Fruit fly (Drosophila melanogaster) whole organism, embryonic: ENCODE measurements around the gene Sp1.

Experiments used
- ATbp ChIP-seq: fragments of 200-800 bp; sonication (Bioruptor generic); optimal IDR thresholded peaks from 2 replicates; lab custom pipeline; 2017; ENCODE audit warnings: missing biosample characterization, mild to moderate bottlenecking, missing genetic modification characterization, missing genetic modification reagents
- C15 ChIP-seq: fragments of 200-800 bp; sonication (Bioruptor generic); IDR thresholded peaks from 3 replicates; pipeline ENCODE4 v1.3.6; 2022; ENCODE audit warnings: missing biosample characterization, missing genetic modification characterization
- CG13123 ChIP-seq: fragments of 200-800 bp; sonication (Bioruptor generic); optimal IDR thresholded peaks from 2 replicates; lab custom pipeline; 2016; ENCODE audit warnings: missing biosample characterization, missing genetic modification characterization
- CG13424 ChIP-seq: fragments of 200-800 bp; sonication (Bioruptor generic); optimal IDR thresholded peaks from 2 replicates; lab custom pipeline; 2019; ENCODE audit warnings: missing biosample characterization, mild to moderate bottlenecking, missing genetic modification characterization, moderate library complexity
- CG1529 ChIP-seq: fragments of 200-800 bp; sonication (Bioruptor generic); optimal IDR thresholded peaks from 3 replicates; lab custom pipeline; 2018; ENCODE audit warnings: missing biosample characterization, missing genetic modification characterization
- CG16815 ChIP-seq: fragments of 200-800 bp; sonication (Bioruptor generic); optimal IDR thresholded peaks from 3 replicates; lab custom pipeline; 2017; ENCODE audit warnings: missing biosample characterization, mild to moderate bottlenecking, missing genetic modification characterization
- CG17802 ChIP-seq: fragments of 200-800 bp; sonication (Bioruptor generic); optimal IDR thresholded peaks from 2 replicates; lab custom pipeline; 2018; ENCODE audit warnings: missing biosample characterization, mild to moderate bottlenecking, missing genetic modification characterization, moderate library complexity
- CG18764 ChIP-seq: fragments of 200-800 bp; sonication (Bioruptor generic); optimal IDR thresholded peaks from 3 replicates; lab custom pipeline; 2016; ENCODE audit warnings: missing biosample characterization, missing genetic modification characterization
- CG2678 ChIP-seq: fragments of 200-800 bp; sonication (Bioruptor generic); optimal IDR thresholded peaks from 3 replicates; lab custom pipeline; 2019; ENCODE audit warnings: missing biosample characterization, mild to moderate bottlenecking, missing genetic modification characterization, moderate library complexity
- CG30020 ChIP-seq: fragments of 200-800 bp; optimal IDR thresholded peaks from 2 replicates; lab custom pipeline; 2019; ENCODE audit warnings: missing biosample characterization, mild to moderate bottlenecking, missing genetic modification characterization, moderate library complexity
- CG33557 ChIP-seq: fragments of 200-800 bp; sonication (Bioruptor generic); optimal IDR thresholded peaks from 2 replicates; lab custom pipeline; 2019; ENCODE audit warnings: missing biosample characterization, mild to moderate bottlenecking, missing genetic modification characterization, moderate library complexity
- CG34422 ChIP-seq: fragments of 200-800 bp; sonication (Bioruptor generic); IDR thresholded peaks from 3 replicates; pipeline ENCODE4 v1.3.6; 2022; ENCODE audit warnings: missing biosample characterization, missing genetic modification characterization
- CG4820 ChIP-seq: fragments of 200-800 bp; sonication (Bioruptor generic); optimal IDR thresholded peaks from 3 replicates; lab custom pipeline; 2016; ENCODE audit warnings: missing biosample characterization, missing genetic modification characterization
- CG6854 ChIP-seq: fragments of 200-800 bp; sonication (Bioruptor generic); optimal IDR thresholded peaks from 3 replicates; lab custom pipeline; 2017; ENCODE audit warnings: missing biosample characterization, mild to moderate bottlenecking, missing genetic modification characterization
- CG8765 ChIP-seq: fragments of 200-800 bp; sonication (Bioruptor generic); IDR thresholded peaks from 2 replicates; pipeline ENCODE4 v1.3.6; 2022; ENCODE audit warnings: missing biosample characterization, missing genetic modification characterization
- CG9437 ChIP-seq: fragments of 200-800 bp; sonication (Bioruptor generic); optimal IDR thresholded peaks from 2 replicates; lab custom pipeline; 2018; ENCODE audit warnings: missing biosample characterization, mild to moderate bottlenecking, missing genetic modification characterization
- CG9876 ChIP-seq: fragments of 200-800 bp; sonication (Bioruptor generic); optimal IDR thresholded peaks from 2 replicates; lab custom pipeline; 2016; ENCODE audit warnings: missing biosample characterization, missing genetic modification characterization
- Deaf1 ChIP-seq: fragments of 200-800 bp; optimal IDR thresholded peaks from 3 replicates; lab custom pipeline; 2019; ENCODE audit warnings: missing biosample characterization, mild to moderate bottlenecking, missing genetic modification characterization, moderate library complexity
- Dek ChIP-seq: fragments of 200-800 bp; sonication (Bioruptor generic); optimal IDR thresholded peaks from 3 replicates; lab custom pipeline; 2019; ENCODE audit warnings: missing biosample characterization, mild to moderate bottlenecking, missing genetic modification characterization, moderate library complexity
- H15 ChIP-seq: fragments of 200-800 bp; sonication (Bioruptor generic); IDR thresholded peaks from 3 replicates; pipeline ENCODE4 v1.3.6; 2022; ENCODE audit warnings: missing biosample characterization, missing genetic modification characterization
- H2.0 ChIP-seq: fragments of 200-800 bp; sonication (Bioruptor generic); IDR thresholded peaks from 2 replicates; pipeline ENCODE4 v1.3.6; 2022; ENCODE audit warnings: missing biosample characterization, missing genetic modification characterization
- MBD-R2 ChIP-seq: fragments of 200-800 bp; sonication (Bioruptor generic); IDR thresholded peaks from 2 replicates; pipeline ENCODE4 v1.3.6; 2022; ENCODE audit warnings: missing biosample characterization, missing genetic modification characterization
- NFAT ChIP-seq: fragments of 200-800 bp; sonication (Bioruptor generic); IDR thresholded peaks from 2 replicates; pipeline ENCODE4 v1.3.6; 2022; ENCODE audit warnings: missing biosample characterization, missing genetic modification characterization
- Nf-YC ChIP-seq: fragments of 200-800 bp; optimal IDR thresholded peaks from 3 replicates; lab custom pipeline; 2019; ENCODE audit warnings: missing biosample characterization, mild to moderate bottlenecking, missing genetic modification characterization, moderate library complexity
- Optix ChIP-seq: fragments of 200-800 bp; sonication (Bioruptor generic); IDR thresholded peaks from 3 replicates; pipeline ENCODE4 v1.3.6; 2022; ENCODE audit warnings: missing biosample characterization, missing genetic modification characterization
- Six4 ChIP-seq: fragments of 200-800 bp; sonication (Bioruptor generic); optimal IDR thresholded peaks from 2 replicates; lab custom pipeline; 2016; ENCODE audit warnings: missing biosample characterization, missing genetic modification characterization
- Sry-β ChIP-seq: fragments of 200-800 bp; sonication (Bioruptor generic); optimal IDR thresholded peaks from 2 replicates; lab custom pipeline; 2018; ENCODE audit warnings: missing biosample characterization, mild to moderate bottlenecking, missing genetic modification characterization, moderate library complexity
- TFAM ChIP-seq: fragments of 200-800 bp; sonication (Bioruptor generic); optimal IDR thresholded peaks from 2 replicates; lab custom pipeline; 2017; ENCODE audit warnings: missing biosample characterization, missing genetic modification characterization, inconsistent platforms
- Xrp1 ChIP-seq: fragments of 200-800 bp; sonication (Bioruptor generic); IDR thresholded peaks from 2 replicates; pipeline ENCODE4 v1.3.6; 2022; ENCODE audit warnings: missing biosample characterization, missing genetic modification characterization
- aop ChIP-seq: fragments of 200-800 bp; sonication (Bioruptor generic); IDR thresholded peaks from 2 replicates; pipeline ENCODE4 v1.3.6; 2022; ENCODE audit warnings: missing biosample characterization, missing genetic modification characterization
- chn ChIP-seq: fragments of 200-800 bp; sonication (Bioruptor generic); optimal IDR thresholded peaks from 2 replicates; lab custom pipeline; 2016; ENCODE audit warnings: missing biosample characterization, missing genetic modification characterization
- crc ChIP-seq: fragments of 200-800 bp; sonication (Bioruptor generic); optimal IDR thresholded peaks from 2 replicates; lab custom pipeline; 2016; ENCODE audit warnings: missing biosample characterization, missing genetic modification characterization
- dm ChIP-seq: fragments of 200-800 bp; sonication (Bioruptor generic); optimal IDR thresholded peaks from 3 replicates; lab custom pipeline; 2016; ENCODE audit warnings: missing biosample characterization, missing genetic modification characterization
- grau ChIP-seq: fragments of 200-800 bp; optimal IDR thresholded peaks from 3 replicates; lab custom pipeline; 2019; ENCODE audit warnings: missing biosample characterization, mild to moderate bottlenecking, missing genetic modification characterization, moderate library complexity
- h ChIP-seq: fragments of >200 bp; optimal IDR thresholded peaks from 2 replicates; lab custom pipeline; 2017
- ken ChIP-seq: fragments of 200-800 bp; sonication (Bioruptor generic); IDR thresholded peaks from 3 replicates; pipeline ENCODE4 v1.3.6; 2022; ENCODE audit warnings: missing biosample characterization, missing genetic modification characterization
- kni ChIP-seq: fragments of 200-800 bp; sonication (Bioruptor generic); optimal IDR thresholded peaks from 3 replicates; lab custom pipeline; 2017; ENCODE audit warnings: mild to moderate bottlenecking, missing biosample characterization, missing genetic modification reagents, missing genetic modification characterization
- lov ChIP-seq, 2 experiments: fragments of 200-800 bp in 1 of 2; fragments of >200 bp in 1 of 2; sonication (Bioruptor generic) in 1 of 2; IDR thresholded peaks in 1 of 2; optimal IDR thresholded peaks in 1 of 2; 2 replicates in 1 of 2; 3 replicates in 1 of 2; pipeline versions ENCODE4 v1.3.6 to Lab custom; 2017 to 2022; ENCODE audit warnings: missing biosample characterization in 1 of 2, missing genetic modification characterization in 1 of 2
- maf-S ChIP-seq: fragments of 200-800 bp; sonication (Bioruptor generic); optimal IDR thresholded peaks from 2 replicates; lab custom pipeline; 2016; ENCODE audit warnings: missing biosample characterization, missing genetic modification characterization
- nom ChIP-seq: fragments of 200-800 bp; sonication (Bioruptor generic); optimal IDR thresholded peaks from 2 replicates; lab custom pipeline; 2017; ENCODE audit warnings: missing biosample characterization, missing genetic modification characterization, mild to moderate bottlenecking, moderate library complexity, missing genetic modification reagents
- pan ChIP-seq, 4 experiments: fragments of >200 bp in 3 of 4; fragments of 200-800 bp in 1 of 4; sonication (Bioruptor generic) in 1 of 4; optimal IDR thresholded peaks in 3 of 4; IDR thresholded peaks in 1 of 4; 2 replicates each; pipeline versions ENCODE4 v1.3.6 to Lab custom; 2017 to 2022; ENCODE audit warnings: missing biosample characterization in 2 of 4, missing genetic modification characterization in 2 of 4, mixed read lengths in 1 of 4
- pita ChIP-seq: fragments of 200-800 bp; sonication (Bioruptor generic); optimal IDR thresholded peaks from 2 replicates; lab custom pipeline; 2017; ENCODE audit warnings: missing biosample characterization, mild to moderate bottlenecking, missing genetic modification characterization
- pros ChIP-seq: fragments of 200-800 bp; sonication (Bioruptor generic); optimal IDR thresholded peaks from 3 replicates; lab custom pipeline; 2019; ENCODE audit warnings: missing biosample characterization, mild to moderate bottlenecking, missing genetic modification characterization, moderate library complexity
- sens-2 ChIP-seq: fragments of 200-800 bp; sonication (Bioruptor generic); IDR thresholded peaks from 2 replicates; pipeline ENCODE4 v1.3.6; 2022; ENCODE audit warnings: missing biosample characterization, missing genetic modification characterization
- sqz ChIP-seq: fragments of 200-800 bp; sonication (Bioruptor generic); optimal IDR thresholded peaks from 3 replicates; lab custom pipeline; 2018; ENCODE audit warnings: missing biosample characterization, mild to moderate bottlenecking, missing genetic modification characterization
- twi ChIP-seq: fragments of 200-800 bp; optimal IDR thresholded peaks from 2 replicates; lab custom pipeline; 2019; ENCODE audit warnings: missing biosample characterization, mild to moderate bottlenecking, missing genetic modification characterization, moderate library complexity
- tx ChIP-seq: fragments of 200-800 bp; sonication (Bioruptor generic); optimal IDR thresholded peaks from 2 replicates; lab custom pipeline; 2016; ENCODE audit warnings: missing biosample characterization, missing genetic modification characterization
- unc-4 ChIP-seq: fragments of 200-800 bp; sonication (Bioruptor generic); IDR thresholded peaks from 2 replicates; pipeline ENCODE4 v1.3.6; 2022; ENCODE audit warnings: missing biosample characterization, missing genetic modification characterization; ENCODE audit not compliant: partially characterized antibody
- wor ChIP-seq: fragments of 200-800 bp; sonication (Bioruptor generic); IDR thresholded peaks from 2 replicates; pipeline ENCODE4 v1.3.6; 2022; ENCODE audit warnings: missing biosample characterization, missing genetic modification characterization

Gene Sp1

DNA sequence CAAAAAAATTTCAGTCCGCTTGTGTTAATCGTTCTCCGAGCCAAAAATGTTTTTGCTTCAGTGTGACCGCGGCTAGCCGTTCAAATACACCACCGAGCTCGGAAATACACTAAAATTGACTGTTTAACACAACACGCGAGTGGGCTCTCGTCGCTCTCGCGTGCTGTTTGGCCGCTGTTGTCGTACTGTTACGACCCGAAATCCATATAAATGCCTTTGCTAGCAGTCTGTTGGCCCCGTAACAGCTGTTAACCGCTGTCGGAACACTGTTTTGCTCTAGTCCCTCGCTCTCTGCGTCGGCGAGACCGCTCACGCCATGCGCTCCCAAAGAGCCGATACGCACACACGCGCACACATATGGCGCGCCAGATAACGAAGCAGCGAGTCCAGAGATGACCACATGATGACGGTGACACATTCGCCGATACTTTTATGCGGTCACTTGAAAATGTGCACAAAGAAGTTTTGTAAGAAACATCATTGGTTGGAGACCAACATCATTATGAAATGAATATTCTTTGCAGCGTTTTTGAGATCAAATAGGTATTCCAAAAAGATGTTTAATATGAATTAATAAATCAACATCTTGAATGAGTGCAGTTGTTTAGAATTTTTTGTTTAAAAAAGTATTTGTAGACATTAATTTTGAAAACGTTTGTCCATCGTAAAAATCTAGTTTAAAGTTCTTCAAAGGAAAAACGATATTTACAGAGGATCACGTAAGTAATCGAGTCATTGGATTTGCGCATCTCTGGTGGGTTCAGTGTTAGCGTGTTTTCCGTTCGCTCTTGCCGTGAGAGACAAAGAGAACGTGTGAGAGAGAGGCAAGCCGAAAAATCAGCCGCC lies 43.7 kb upstream of the Sp1 start (continued):
- TF ChIP-seq CG33557 (GFP tag; lab: Kevin White, UChicago), result peak; percentile 70
- no peak for TF ChIP-seq CG17802
- peak; percentile 65 for TF ChIP-seq maf-S (GFP tag; lab: Kevin White, UChicago)
- peak; percentile 76 for TF ChIP-seq twi
- TF ChIP-seq CG4820 (GFP tag; lab: Kevin White, UChicago), result peak; percentile 51
- TF ChIP-seq Six4 (GFP tag; lab: Kevin White, UChicago), result peak; percentile 43
- peak; percentile 71 for TF ChIP-seq Nf-YC (tag; lab: Kevin White, UChicago)
- no peak for TF ChIP-seq CG13123
- peak; percentile 64 for TF ChIP-seq crc (GFP tag; lab: Kevin White, UChicago)
- peak; percentile 95 for TF ChIP-seq Sry-β
- TF ChIP-seq sqz, result no peak
- no peak for TF ChIP-seq aop (GFP tag; lab: Robert Waterston, UW)
- peak; percentile 71 for TF ChIP-seq Dek (tag; lab: Kevin White, UChicago)
- TF ChIP-seq nom, result peak; percentile 24
- no peak for TF ChIP-seq CG34422
- TF ChIP-seq lov (optimal IDR thresholded peaks at IDR 0.05; lab: Kevin White, UChicago), result no peak
- no peak for TF ChIP-seq lov (GFP tag; IDR thresholded peaks at IDR 0.05; lab: Robert Waterston, UW)
- peak; percentile 32 for TF ChIP-seq CG18764 (GFP tag; lab: Kevin White, UChicago)
- TF ChIP-seq NFAT (GFP tag; lab: Robert Waterston, UW), result peak; percentile 18; the same call in 1 of the 2 replicates
- no peak for TF ChIP-seq Optix (GFP tag; lab: Robert Waterston, UW)
- no peak for TF ChIP-seq sens-2 (GFP tag; lab: Robert Waterston, UW)
- TF ChIP-seq ken (GFP tag; lab: Robert Waterston, UW), result no peak
- peak; percentile 82 for TF ChIP-seq CG9437 (GFP tag; lab: Kevin White, UChicago)
- TF ChIP-seq MBD-R2 (GFP tag; lab: Robert Waterston, UW), result no peak
- TF ChIP-seq CG30020 (tag; lab: Kevin White, UChicago), result peak; percentile 25
- peak; percentile 7 for TF ChIP-seq CG1529
- no peak for TF ChIP-seq h (lab: Kevin White, UChicago)
- no peak for TF ChIP-seq H2.0 (GFP tag; lab: Robert Waterston, UW)
- TF ChIP-seq grau (tag; lab: Kevin White, UChicago), result peak; percentile 78
- TF ChIP-seq C15 (GFP tag; lab: Robert Waterston, UW), result no peak
- peak; percentile 82 for TF ChIP-seq CG13424
- TF ChIP-seq pan (optimal IDR thresholded peaks at IDR 0.05; lab: Kevin White, UChicago), result no peak
- TF ChIP-seq pan (GFP tag; optimal IDR thresholded peaks at IDR 0.05 in 1 of 2, IDR thresholded peaks at IDR 0.05 in 1 of 2), result no peak
- peak; percentile 37 for TF ChIP-seq dm
- TF ChIP-seq CG6854 (GFP tag; lab: Kevin White, UChicago), result peak; percentile 9
- peak; percentile 54; the same call in 1 of the 2 replicates for TF ChIP-seq unc-4 (GFP tag; lab: Robert Waterston, UW)
- TF ChIP-seq Deaf1 (tag; lab: Kevin White, UChicago), result no peak
- peak; percentile 47 for TF ChIP-seq CG16815
- no peak for TF ChIP-seq ATbp (GFP tag; lab: Kevin White, UChicago)
- no peak for TF ChIP-seq wor (GFP tag; lab: Robert Waterston, UW)
- peak; percentile 79 for TF ChIP-seq kni
- TF ChIP-seq H15 (GFP tag; lab: Robert Waterston, UW), result no peak
- TF ChIP-seq TFAM (GFP tag; lab: Kevin White, UChicago), result no peak
- TF ChIP-seq chn (GFP tag; lab: Kevin White, UChicago), result peak; percentile 34
- TF ChIP-seq tx (GFP tag; lab: Kevin White, UChicago), result peak; percentile 61
- TF ChIP-seq CG8765, result no peak
- no peak for TF ChIP-seq pita (GFP tag; lab: Kevin White, UChicago)
- no peak for TF ChIP-seq pros (GFP tag; lab: Kevin White, UChicago)
- TF ChIP-seq CG9876 (GFP tag; lab: Kevin White, UChicago), result peak; percentile 36
- TF ChIP-seq CG2678 (tag; lab: Kevin White, UChicago), result peak; percentile 80
- peak; percentile 25; the same call in 1 of the 2 replicates for TF ChIP-seq Xrp1 (GFP tag; lab: Robert Waterston, UW)
